Worm (Caenorhabditis elegans) whole organism, L4 larva: Measurements from ENCODE around the gene nspc-10.

ENCODE experiments used
- F10B5.3 ChIP-seq: sonication (generic microtip); optimal IDR thresholded peaks from 2 replicates; lab custom pipeline; 2016; ENCODE audit warnings: mild to moderate bottlenecking, missing genetic modification characterization, missing compliant biosample characterization
- F26F4.8 ChIP-seq: fragments of 200-800 bp; sonication (Bioruptor generic); conservative IDR thresholded peaks from 2 replicates; pipeline ENCODE4 v1.3.6; 2022; ENCODE audit warnings: missing genetic modification characterization, missing compliant biosample characterization
- F44E2.7 ChIP-seq: fragments of 200-800 bp; sonication (Bioruptor generic); IDR thresholded peaks from 2 replicates; pipeline ENCODE4 v2.1.2; 2022; ENCODE audit warnings: missing genetic modification characterization, missing compliant biosample characterization
- F49E8.2 ChIP-seq: sonication (generic microtip); optimal IDR thresholded peaks from 2 replicates; lab custom pipeline; 2016; ENCODE audit warnings: missing compliant biosample characterization, mild to moderate bottlenecking, missing genetic modification characterization, borderline replicate concordance
- R02D3.7 ChIP-seq: fragments of 150-350 bp; sonication (generic microtip); optimal IDR thresholded peaks from 3 replicates; lab custom pipeline; 2014; ENCODE audit warnings: missing biosample characterization, missing genetic modification characterization
- Y48G9A.11 ChIP-seq: fragments of 200-800 bp; sonication (Bioruptor generic); IDR thresholded peaks from 2 replicates; pipeline ENCODE4 v1.3.6; 2022; ENCODE audit warnings: missing genetic modification reagents, missing genetic modification characterization, missing compliant biosample characterization
- Y5F2A.4 ChIP-seq: fragments of 200-800 bp; sonication (Bioruptor generic); optimal IDR thresholded peaks from 2 replicates; lab custom pipeline; 2018; ENCODE audit warnings: mild to moderate bottlenecking, missing genetic modification characterization, missing compliant biosample characterization
- Y75B8A.6 ChIP-seq: fragments of 200-800 bp; sonication (Bioruptor generic); IDR thresholded peaks from 2 replicates; pipeline ENCODE4 v1.3.6; 2022; ENCODE audit warnings: missing genetic modification reagents, missing genetic modification characterization, missing compliant biosample characterization
- ZK546.5 ChIP-seq, 2 experiments: sonication (generic microtip); optimal IDR thresholded peaks; 2 replicates each; lab custom pipeline; 2017; ENCODE audit warnings: missing biosample characterization in 2 of 2, missing genetic modification characterization in 2 of 2
- aha-1 ChIP-seq: fragments of 150-350 bp; peaks from one replicate; lab custom pipeline; 2014; ENCODE audit warnings: missing biosample characterization, missing genetic modification characterization
- ama-1 ChIP-seq: fragments of 150-350 bp; optimal IDR thresholded peaks from 2 replicates; lab custom pipeline; 2014; ENCODE audit warnings: inconsistent platforms, mixed read lengths
- ceh-44 ChIP-seq: fragments of 200-800 bp; sonication (Bioruptor generic); IDR thresholded peaks from 2 replicates; pipeline ENCODE4 v1.3.6; 2022; ENCODE audit warnings: missing genetic modification reagents, missing genetic modification characterization, missing compliant biosample characterization
- ces-1 ChIP-seq: fragments of 150-350 bp; sonication (generic microtip); optimal IDR thresholded peaks from 4 replicates; lab custom pipeline; 2014; ENCODE audit warnings: missing biosample characterization, missing genetic modification reagents, missing genetic modification characterization
- cey-2 ChIP-seq: sonication (generic microtip); optimal IDR thresholded peaks from 3 replicates; lab custom pipeline; 2017; ENCODE audit warnings: missing genetic modification characterization, mild to moderate bottlenecking, missing compliant biosample characterization, antibody characterized with exemption, borderline replicate concordance; ENCODE audit not compliant: insufficient read depth
- daf-16 ChIP-seq, 3 experiments: sonication (generic microtip); optimal IDR thresholded peaks; 2 replicates each; lab custom pipeline; 2016 to 2017; ENCODE audit warnings: missing genetic modification characterization in 3 of 3, missing genetic modification reagents in 3 of 3, mild to moderate bottlenecking in 2 of 3, missing compliant biosample characterization in 2 of 3, missing biosample characterization in 1 of 3, moderate library complexity in 1 of 3
- daf-19 ChIP-seq: fragments of 200-800 bp; sonication (Bioruptor generic); conservative IDR thresholded peaks from 2 replicates; pipeline ENCODE4 v1.3.6; 2022; ENCODE audit warnings: missing genetic modification characterization, missing compliant biosample characterization
- dmd-6 ChIP-seq: fragments of 200-800 bp; sonication (Bioruptor generic); IDR thresholded peaks from 2 replicates; pipeline ENCODE4 v1.3.6; 2022; ENCODE audit warnings: missing genetic modification reagents, missing genetic modification characterization, missing compliant biosample characterization
- dmd-8 ChIP-seq: fragments of 200-800 bp; sonication (Bioruptor generic); IDR thresholded peaks from 2 replicates; pipeline ENCODE4 v1.3.6; 2022; ENCODE audit warnings: missing genetic modification characterization, missing compliant biosample characterization
- dmd-9 ChIP-seq: fragments of 200-800 bp; sonication (Bioruptor generic); IDR thresholded peaks from 2 replicates; pipeline ENCODE4 v1.3.6; 2022; ENCODE audit warnings: missing genetic modification reagents, missing genetic modification characterization, missing compliant biosample characterization
- dpl-1 ChIP-seq: fragments of 150-350 bp; optimal IDR thresholded peaks from 2 replicates; lab custom pipeline; 2014; ENCODE audit warnings: missing biosample characterization, missing genetic modification reagents, missing genetic modification characterization
- duxl-1 ChIP-seq: sonication (generic microtip); optimal IDR thresholded peaks from 2 replicates; lab custom pipeline; 2016; ENCODE audit warnings: mild to moderate bottlenecking, missing genetic modification characterization, moderate library complexity, missing compliant biosample characterization; ENCODE audit not compliant: poor library complexity
- egl-43 ChIP-seq: fragments of 200-800 bp; sonication (Bioruptor generic); IDR thresholded peaks from 2 replicates; pipeline ENCODE4 v1.3.6; 2022; ENCODE audit warnings: missing genetic modification reagents, missing genetic modification characterization, missing compliant biosample characterization
- fkh-10 ChIP-seq: fragments of 150-350 bp; optimal IDR thresholded peaks from 2 replicates; lab custom pipeline; 2014; ENCODE audit warnings: missing biosample characterization, missing genetic modification reagents, missing genetic modification characterization
- gei-8 ChIP-seq: fragments of 200-800 bp; sonication (Bioruptor generic); optimal IDR thresholded peaks from 2 replicates; lab custom pipeline; 2018; ENCODE audit warnings: mild to moderate bottlenecking, missing genetic modification characterization, missing compliant biosample characterization
- hlh-11 ChIP-seq: fragments of 200-800 bp; sonication (Bioruptor generic); optimal IDR thresholded peaks from 2 replicates; lab custom pipeline; 2018; ENCODE audit warnings: mild to moderate bottlenecking, missing genetic modification characterization, missing compliant biosample characterization
- lin-13 ChIP-seq: fragments of 150-350 bp; optimal IDR thresholded peaks from 2 replicates; lab custom pipeline; 2014; ENCODE audit warnings: missing biosample characterization, missing genetic modification reagents, missing genetic modification characterization
- lin-38 ChIP-seq: fragments of 200-800 bp; sonication (Bioruptor generic); IDR thresholded peaks from 2 replicates; pipeline ENCODE4 v1.3.6; 2022; ENCODE audit warnings: missing genetic modification reagents, missing genetic modification characterization, missing compliant biosample characterization
- mdl-1 ChIP-seq, 2 experiments: fragments of 150-350 bp in 1 of 2; sonication (generic microtip) in 1 of 2; optimal IDR thresholded peaks; 2 replicates each; lab custom pipeline; 2014 to 2017; ENCODE audit warnings: missing biosample characterization in 2 of 2, missing genetic modification characterization in 2 of 2
- mep-1 ChIP-seq: fragments of 150-350 bp; sonication (generic microtip); optimal IDR thresholded peaks from 3 replicates; lab custom pipeline; 2014; ENCODE audit warnings: missing biosample characterization, missing genetic modification characterization
- mxl-2 ChIP-seq: fragments of 200-800 bp; sonication (Bioruptor generic); conservative IDR thresholded peaks from 2 replicates; pipeline ENCODE4 v1.3.6; 2022; ENCODE audit warnings: missing genetic modification reagents, missing genetic modification characterization, missing compliant biosample characterization
- nhr-11 ChIP-seq: fragments of 150-350 bp; optimal IDR thresholded peaks from 2 replicates; lab custom pipeline; 2014; ENCODE audit warnings: missing biosample characterization, missing genetic modification characterization
- nhr-237 ChIP-seq: sonication (generic microtip); optimal IDR thresholded peaks from 2 replicates; lab custom pipeline; 2017; ENCODE audit warnings: missing biosample characterization, missing genetic modification characterization
- nhr-25 ChIP-seq: sonication (generic microtip); optimal IDR thresholded peaks from 2 replicates; lab custom pipeline; 2017; ENCODE audit warnings: missing genetic modification characterization, mild to moderate bottlenecking, missing compliant biosample characterization, antibody characterized with exemption, moderate library complexity, borderline replicate concordance; ENCODE audit not compliant: insufficient read depth
- nhr-28 ChIP-seq: fragments of 150-350 bp; optimal IDR thresholded peaks from 2 replicates; lab custom pipeline; 2014; ENCODE audit warnings: missing biosample characterization, missing genetic modification characterization
- nhr-41 ChIP-seq: fragments of 200-800 bp; sonication (Bioruptor generic); IDR thresholded peaks from 2 replicates; pipeline ENCODE4 v1.3.6; 2022; ENCODE audit warnings: missing genetic modification reagents, missing genetic modification characterization, missing compliant biosample characterization
- nhr-42 ChIP-seq: fragments of 200-800 bp; sonication (Bioruptor generic); IDR thresholded peaks from 2 replicates; pipeline ENCODE4 v1.3.6; 2022; ENCODE audit warnings: missing genetic modification characterization, missing compliant biosample characterization
- nhr-48 ChIP-seq: sonication (generic microtip); optimal IDR thresholded peaks from 2 replicates; lab custom pipeline; 2016; ENCODE audit warnings: mild to moderate bottlenecking, missing genetic modification characterization, missing compliant biosample characterization
- nhr-6 ChIP-seq: fragments of 150-350 bp; optimal IDR thresholded peaks from 2 replicates; lab custom pipeline; 2014; ENCODE audit warnings: missing biosample characterization, missing genetic modification characterization
- pha-4 ChIP-seq, 2 experiments: fragments of 150-350 bp in 1 of 2; fragments of 200-800 bp in 1 of 2; sonication (Bioruptor generic) in 1 of 2; IDR thresholded peaks in 1 of 2; optimal IDR thresholded peaks in 1 of 2; 2 replicates each; pipeline versions ENCODE4 v1.3.6 to Lab custom; 2014 to 2022; ENCODE audit warnings: missing genetic modification characterization in 2 of 2, missing genetic modification reagents in 2 of 2, missing biosample characterization in 1 of 2, missing compliant biosample characterization in 1 of 2
- php-3 ChIP-seq: fragments of 200-800 bp; sonication (Bioruptor generic); IDR thresholded peaks from 2 replicates; pipeline ENCODE4 v1.3.6; 2022; ENCODE audit warnings: missing genetic modification reagents, missing genetic modification characterization, missing compliant biosample characterization
- snpc-1.2 ChIP-seq: fragments of 200-800 bp; sonication (Bioruptor generic); IDR thresholded peaks from 2 replicates; pipeline ENCODE4 v1.3.6; 2022; ENCODE audit warnings: missing genetic modification reagents, missing genetic modification characterization, missing compliant biosample characterization
- spr-1 ChIP-seq: sonication (generic microtip); optimal IDR thresholded peaks from 2 replicates; lab custom pipeline; 2016; ENCODE audit warnings: mild to moderate bottlenecking, missing genetic modification characterization, missing compliant biosample characterization
- unc-62 ChIP-seq, 3 experiments: fragments of 150-350 bp in 1 of 3; sonication (generic microtip); optimal IDR thresholded peaks in 2 of 3; peaks in 1 of 3; 1 replicate in 1 of 3; 2 replicates in 2 of 3; lab custom pipeline; 2014 to 2017; ENCODE audit warnings: missing biosample characterization in 3 of 3, missing genetic modification characterization in 3 of 3, missing genetic modification reagents in 3 of 3, missing genotype in 1 of 3
- vab-7 ChIP-seq: fragments of 200-800 bp; sonication (Bioruptor generic); IDR thresholded peaks from 2 replicates; pipeline ENCODE4 v1.3.6; 2022; ENCODE audit warnings: missing genetic modification reagents, missing genetic modification characterization, missing compliant biosample characterization
- zfp-3 ChIP-seq: fragments of 200-800 bp; sonication (Bioruptor generic); conservative IDR thresholded peaks from 2 replicates; pipeline ENCODE4 v1.3.6; 2022; ENCODE audit warnings: missing genetic modification reagents, missing genetic modification characterization, missing compliant biosample characterization
- zip-2 ChIP-seq: fragments of 150-350 bp; optimal IDR thresholded peaks from 2 replicates; lab custom pipeline; 2014; ENCODE audit warnings: missing biosample characterization, missing genetic modification characterization
- ztf-7 ChIP-seq: fragments of 150-350 bp; optimal IDR thresholded peaks from 2 replicates; lab custom pipeline; 2014; ENCODE audit warnings: missing biosample characterization, missing genetic modification characterization

Gene nspc-10

ce11 chrX:12337846-12338490 is 5.4 kb upstream of the nspc-10 start, which contains the start of gene srd-44:
Gene srd-44, plus strand, starts transcription at chrX:12338440.
- TF ChIP-seq F49E8.2 (tag; lab: Kevin White, UChicago) (no peak), nhr-41 (no peak; the same call in 1 of the 2 replicates), mdl-1 (tag; optimal IDR thresholded peaks at IDR 0.05; lab: Kevin White, UChicago) (peak in 1 of 2 experiments; percentile 2), lin-13 (no peak), ces-1 (GFP tag; lab: Kevin White, UChicago) (no peak), unc-62 (GFP tag; optimal IDR thresholded peaks at IDR 0.05 in 1 of 2; lab: Kevin White, UChicago) (no peak), unc-62 (tag; optimal IDR thresholded peaks at IDR 0.05; lab: Kevin White, UChicago) (no peak), daf-19 (GFP tag; lab: Robert Waterston, UW) (peak; percentile 74), R02D3.7 (tag; lab: Kevin White, UChicago) (no peak), nhr-42 (GFP tag; lab: Robert Waterston, UW) (0 out of 2 replicates have a peak, but pooled peaks have one; percentile 47), nhr-6 (tag; lab: Kevin White, UChicago) (no peak), Y5F2A.4 (GFP tag; lab: Kevin White, UChicago) (no peak), pha-4 (GFP tag; IDR thresholded peaks at IDR 0.05; lab: Robert Waterston, UW) (peak; percentile 73; the same call in 1 of the 2 replicates), pha-4 (tag; optimal IDR thresholded peaks at IDR 0.05; lab: Kevin White, UChicago) (no peak), mxl-2 (GFP tag; lab: Robert Waterston, UW) (no peak), egl-43 (GFP tag; lab: Robert Waterston, UW) (no peak), F26F4.8 (no peak), dmd-8 (no peak), gei-8 (GFP tag; lab: Kevin White, UChicago) (no peak), lin-38 (GFP tag; lab: Robert Waterston, UW) (no peak), F44E2.7 (GFP tag; lab: Robert Waterston, UW) (no peak), dmd-6 (GFP tag; lab: Robert Waterston, UW) (no peak; the same call in none of the 2 replicates), fkh-10 (GFP tag; lab: Kevin White, UChicago) (no peak), dpl-1 (GFP tag; lab: Kevin White, UChicago) (no peak), Y48G9A.11 (GFP tag; lab: Robert Waterston, UW) (no peak; the same call in 1 of the 2 replicates), ama-1 (no peak), nhr-48 (tag; lab: Kevin White, UChicago) (peak; percentile 43), cey-2 (no peak), aha-1 (tag; lab: Kevin White, UChicago) (no peak), php-3 (no peak), nhr-11 (no peak), snpc-1.2 (GFP tag; lab: Robert Waterston, UW) (peak; percentile 88), daf-16 (GFP tag; optimal IDR thresholded peaks at IDR 0.05; lab: Kevin White, UChicago) (peak; percentile 8 to 30), daf-16 (tag; optimal IDR thresholded peaks at IDR 0.05; lab: Kevin White, UChicago) (no peak), zip-2 (tag; lab: Kevin White, UChicago) (no peak), F10B5.3 (tag; lab: Kevin White, UChicago) (no peak), mep-1 (tag; lab: Kevin White, UChicago) (no peak), nhr-25 (tag; lab: Kevin White, UChicago) (no peak), nhr-237 (tag; lab: Kevin White, UChicago) (no peak), hlh-11 (no peak), duxl-1 (tag; lab: Kevin White, UChicago) (peak; percentile 39), vab-7 (GFP tag; lab: Robert Waterston, UW) (no peak; the same call in 1 of the 2 replicates), spr-1 (peak; percentile 4), ZK546.5 (tag; optimal IDR thresholded peaks at IDR 0.05; lab: Kevin White, UChicago) (no peak), nhr-28 (tag; lab: Kevin White, UChicago) (no peak), ceh-44 (GFP tag; lab: Robert Waterston, UW) (0 out of 2 replicates have a peak, but pooled peaks have one; percentile 5), Y75B8A.6 (GFP tag; lab: Robert Waterston, UW) (0 out of 2 replicates have a peak, but pooled peaks have one; percentile 47), zfp-3 (GFP tag; lab: Robert Waterston, UW) (no peak), dmd-9 (0 out of 2 replicates have a peak, but pooled peaks have one; percentile 21), ztf-7 (no peak)
